Fruit fly (Drosophila melanogaster) S2 (cell line): ENCODE measurements around the gene CG9706.

Source experiments
- CG8478 ChIP-seq: fragments of >200 bp; optimal IDR thresholded peaks from 2 replicates; lab custom pipeline; 2018
- CTCF ChIP-seq, 2 experiments: fragments of >200 bp; optimal IDR thresholded peaks; 2 replicates each; lab custom pipeline; 2018

- TF ChIP-seq CG8478 (lab: Kevin White, UChicago) (no peak), CTCF (optimal IDR thresholded peaks at IDR 0.05; lab: Kevin White, UChicago) (no peak)
These were observed 34.5 kb upstream of the CG9706 start for dm6 chr3L:16748343-16748742.
